Worm (Caenorhabditis elegans) whole organism, early embryonic: ENCODE data around the gene C28H8.2.

Source experiments
- F13C5.2 ChIP-seq: sonication (generic microtip); optimal IDR thresholded peaks from 2 replicates; lab custom pipeline; 2017; ENCODE audit warnings: mild to moderate bottlenecking, missing genetic modification characterization, inconsistent platforms, missing compliant biosample characterization
- ama-1 ChIP-seq: fragments of 150-350 bp; optimal IDR thresholded peaks from 2 replicates; lab custom pipeline; 2014
- ceh-13 ChIP-seq: fragments of 200-800 bp; sonication (Bioruptor generic); optimal IDR thresholded peaks from 2 replicates; lab custom pipeline; 2018; ENCODE audit warnings: mild to moderate bottlenecking, missing genetic modification characterization, missing compliant biosample characterization
- ceh-36 ChIP-seq: sonication (generic microtip); optimal IDR thresholded peaks from 2 replicates; lab custom pipeline; 2016; ENCODE audit warnings: missing genetic modification characterization, inconsistent platforms, missing compliant biosample characterization
- ets-7 ChIP-seq: sonication (generic microtip); optimal IDR thresholded peaks from 2 replicates; lab custom pipeline; 2016; ENCODE audit warnings: missing genotype, missing genetic modification characterization, missing compliant biosample characterization
- flt-1 ChIP-seq: fragments of 200-800 bp; sonication (Bioruptor generic); IDR thresholded peaks from 2 replicates; pipeline ENCODE4 v1.3.6; 2022; ENCODE audit warnings: missing genetic modification characterization, missing compliant biosample characterization
- hmg-4 ChIP-seq: fragments of 200-800 bp; sonication (Bioruptor generic); optimal IDR thresholded peaks from 2 replicates; lab custom pipeline; 2018; ENCODE audit warnings: mild to moderate bottlenecking, missing genetic modification characterization, missing compliant biosample characterization
- hnd-1 ChIP-seq: sonication (generic microtip); optimal IDR thresholded peaks from 2 replicates; lab custom pipeline; 2016; ENCODE audit warnings: missing genetic modification characterization, missing compliant biosample characterization
- tbx-37 ChIP-seq: fragments of 200-800 bp; sonication (Bioruptor generic); conservative IDR thresholded peaks from 2 replicates; pipeline ENCODE4 v1.3.6; 2022; ENCODE audit warnings: missing genetic modification reagents, missing genetic modification characterization, missing compliant biosample characterization
- tra-4 ChIP-seq: sonication (generic microtip); optimal IDR thresholded peaks from 2 replicates; lab custom pipeline; 2017; ENCODE audit warnings: missing genetic modification characterization, missing compliant biosample characterization

DNA sequence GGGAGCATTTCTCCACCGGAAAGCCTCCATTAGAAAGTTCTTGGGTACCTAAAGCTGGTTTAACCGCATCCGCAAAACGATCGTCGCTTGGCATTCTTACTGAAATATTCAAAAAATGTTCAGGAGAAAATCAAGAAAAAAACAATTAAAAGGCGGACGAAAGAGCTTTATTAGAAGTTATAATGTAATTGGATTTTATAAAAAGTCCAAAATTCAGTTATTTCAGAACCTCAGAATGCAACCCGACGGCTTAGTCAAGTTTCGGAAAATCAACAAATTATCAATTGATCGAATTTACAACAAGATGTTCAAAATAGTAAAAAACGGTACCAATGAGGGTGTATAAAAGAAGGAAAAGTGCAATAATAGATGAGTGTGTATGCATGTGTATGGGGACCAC lies 24.2 kb upstream of the C28H8.2 start, which contains the start of gene pxl-1:
- TF ChIP-seq hnd-1 (tag; lab: Kevin White, UChicago) (no peak), ama-1 (lab: Kevin White, UChicago) (no peak), ets-7 (no peak), flt-1 (GFP tag; lab: Robert Waterston, UW) (no peak), tra-4 (tag; lab: Kevin White, UChicago) (no peak), F13C5.2 (tag; lab: Kevin White, UChicago) (no peak), hmg-4 (GFP tag; lab: Kevin White, UChicago) (no peak), ceh-36 (tag; lab: Kevin White, UChicago) (no peak), ceh-13 (GFP tag; lab: Kevin White, UChicago) (no peak), tbx-37 (GFP tag; lab: Robert Waterston, UW) (no peak)
